Worm (Caenorhabditis elegans): Measurements from ENCODE around the gene ZK688.5.

DNA sequence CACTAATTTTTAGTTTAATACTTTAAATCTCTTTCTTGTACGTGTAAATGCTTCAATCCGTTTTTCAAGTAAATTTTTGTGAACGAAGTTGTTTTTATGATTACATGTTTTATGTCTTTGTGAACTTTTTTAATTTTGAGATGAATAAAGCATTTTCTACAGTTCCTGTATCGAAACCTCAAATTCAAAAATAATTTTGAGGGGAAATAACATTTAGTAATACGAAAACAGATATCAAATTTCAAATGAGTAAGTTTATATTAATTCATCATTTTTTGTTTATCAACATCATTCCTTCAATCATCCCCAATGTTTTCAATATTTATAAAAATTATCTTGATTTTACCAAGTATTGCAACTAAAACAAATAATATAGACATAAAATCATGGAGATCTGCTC, 46.1 kb upstream of the ZK688.5 start, which contains the start of gene C29E4.10:
- TF ChIP-seq B0019.2 (GFP tag; conservative IDR thresholded peaks at IDR 0.05) (no peak), egrh-3 (GFP tag; IDR thresholded peaks at IDR 0.05) (no peak), lin-40 (tag; optimal IDR thresholded peaks at IDR 0.05) (no peak), ceh-58 (GFP tag; IDR thresholded peaks at IDR 0.05) (no peak), B0336.3 (GFP tag; IDR thresholded peaks at IDR 0.05) (no peak), hlh-26 (GFP tag; conservative IDR thresholded peaks at IDR 0.05) (no peak), attf-6 (GFP tag; IDR thresholded peaks at IDR 0.05) (no peak), F33H1.4 (GFP tag; IDR thresholded peaks at IDR 0.05) (no peak), K11D2.4 (GFP tag; IDR thresholded peaks at IDR 0.05) (no peak)

All from whole organism, young adult.